Worm (Caenorhabditis elegans) whole organism, L1 larva: ENCODE measurements around the gene fmi-1.
A peak's percentile ranks its signal among the peaks of the same experiment; 100 is the strongest.

ENCODE experiments used
- C16A3.4 ChIP-seq: fragments of 150-350 bp; optimal IDR thresholded peaks from 2 replicates; lab custom pipeline; 2014; ENCODE audit warnings: missing biosample characterization, missing genetic modification characterization
- C34B4.2 ChIP-seq: sonication (generic microtip); optimal IDR thresholded peaks from 2 replicates; lab custom pipeline; 2017; ENCODE audit warnings: mild to moderate bottlenecking, missing genetic modification characterization, missing compliant biosample characterization
- Y116A8C.19 ChIP-seq: sonication (generic microtip); optimal IDR thresholded peaks from 2 replicates; lab custom pipeline; 2016; ENCODE audit warnings: missing compliant biosample characterization, missing genetic modification characterization, borderline replicate concordance
- alr-1 ChIP-seq: fragments of 200-800 bp; sonication (Bioruptor generic); optimal IDR thresholded peaks from 2 replicates; lab custom pipeline; 2018; ENCODE audit warnings: borderline replicate concordance, mild to moderate bottlenecking, missing genetic modification characterization, missing compliant biosample characterization
- ama-1 ChIP-seq: fragments of 150-350 bp; optimal IDR thresholded peaks from 2 replicates; lab custom pipeline; 2014
- blmp-1 ChIP-seq: fragments of 150-350 bp; optimal IDR thresholded peaks from 2 replicates; lab custom pipeline; 2014; ENCODE audit warnings: missing biosample characterization, missing genetic modification characterization
- ceh-8 ChIP-seq: fragments of 200-800 bp; sonication (Bioruptor generic); optimal IDR thresholded peaks from 2 replicates; lab custom pipeline; 2018; ENCODE audit warnings: mild to moderate bottlenecking, missing genetic modification characterization, moderate library complexity, missing compliant biosample characterization
- ceh-82 ChIP-seq, 3 experiments: fragments of 150-350 bp in 1 of 3; sonication (generic microtip) in 2 of 3; optimal IDR thresholded peaks; 2 replicates each; lab custom pipeline; 2014 to 2017; ENCODE audit warnings: missing biosample characterization in 3 of 3, missing genetic modification characterization in 3 of 3
- ceh-90 ChIP-seq: sonication (generic microtip); optimal IDR thresholded peaks from 2 replicates; lab custom pipeline; 2016; ENCODE audit warnings: missing genetic modification characterization, missing compliant biosample characterization
- ces-1 ChIP-seq: fragments of 150-350 bp; optimal IDR thresholded peaks from 2 replicates; lab custom pipeline; 2014; ENCODE audit warnings: missing biosample characterization, missing genetic modification reagents, missing genetic modification characterization
- dsc-1 ChIP-seq: sonication (generic microtip); optimal IDR thresholded peaks from 2 replicates; lab custom pipeline; 2016; ENCODE audit warnings: mild to moderate bottlenecking, missing genetic modification characterization, missing compliant biosample characterization
- efl-1 ChIP-seq, 4 experiments: fragments of 150-350 bp; optimal IDR thresholded peaks in 3 of 4; peaks in 1 of 4; 1 replicate in 1 of 4; 2 replicates in 3 of 4; lab custom pipeline; 2014; ENCODE audit warnings: missing biosample characterization in 2 of 4, missing genetic modification characterization in 2 of 4, missing genetic modification reagents in 2 of 4
- efl-3 ChIP-seq: fragments of 200-800 bp; sonication (Bioruptor generic); optimal IDR thresholded peaks from 2 replicates; lab custom pipeline; 2018; ENCODE audit warnings: mild to moderate bottlenecking, missing genetic modification characterization, missing compliant biosample characterization
- elt-2 ChIP-seq: sonication (generic microtip); optimal IDR thresholded peaks from 2 replicates; lab custom pipeline; 2016; ENCODE audit warnings: missing genetic modification characterization, mild to moderate bottlenecking, inconsistent platforms, missing compliant biosample characterization, missing genetic modification reagents
- elt-3 ChIP-seq, 6 experiments: fragments of 150-350 bp in 1 of 6; sonication (generic microtip); optimal IDR thresholded peaks; 2 replicates each; lab custom pipeline; 2017 to 2018; ENCODE audit warnings: missing biosample characterization in 6 of 6, missing genetic modification characterization in 6 of 6, inconsistent platforms in 1 of 6
- fos-1 ChIP-seq: fragments of 150-350 bp; optimal IDR thresholded peaks from 2 replicates; lab custom pipeline; 2014; ENCODE audit warnings: missing biosample characterization, missing genetic modification characterization
- grh-1 ChIP-seq: fragments of 200-800 bp; sonication (Bioruptor generic); IDR thresholded peaks from 2 replicates; pipeline ENCODE4 v1.3.6; 2022; ENCODE audit warnings: missing genetic modification reagents, missing genetic modification characterization, missing compliant biosample characterization
- hlh-17 ChIP-seq: fragments of 200-800 bp; sonication (Bioruptor generic); optimal IDR thresholded peaks from 2 replicates; lab custom pipeline; 2018; ENCODE audit warnings: missing genetic modification characterization, mild to moderate bottlenecking, missing compliant biosample characterization, moderate library complexity, borderline replicate concordance
- hlh-4 ChIP-seq: sonication (generic microtip); optimal IDR thresholded peaks from 2 replicates; lab custom pipeline; 2016; ENCODE audit warnings: mild to moderate bottlenecking, missing genetic modification characterization, missing compliant biosample characterization
- hpl-2 ChIP-seq: fragments of 150-350 bp; optimal IDR thresholded peaks from 2 replicates; lab custom pipeline; 2014; ENCODE audit warnings: missing biosample characterization, missing genetic modification reagents, missing genetic modification characterization
- irx-1 ChIP-seq: sonication (generic microtip); optimal IDR thresholded peaks from 2 replicates; lab custom pipeline; 2016; ENCODE audit warnings: missing genetic modification characterization, missing compliant biosample characterization
- lin-14 ChIP-seq: fragments of 200-800 bp; sonication (Bioruptor generic); optimal IDR thresholded peaks from 2 replicates; lab custom pipeline; 2018; ENCODE audit warnings: mild to moderate bottlenecking, missing genetic modification characterization, moderate library complexity, missing compliant biosample characterization
- lin-15B ChIP-seq: fragments of 150-350 bp; sonication (generic microtip); optimal IDR thresholded peaks from 3 replicates; lab custom pipeline; 2014; ENCODE audit warnings: missing biosample characterization, missing genetic modification characterization
- lin-35 ChIP-seq, 2 experiments: fragments of 150-350 bp; optimal IDR thresholded peaks; 2 replicates each; lab custom pipeline; 2014; ENCODE audit warnings: missing biosample characterization in 2 of 2, missing genetic modification characterization in 2 of 2, missing genetic modification reagents in 2 of 2
- lsy-2 ChIP-seq, 2 experiments: fragments of 150-350 bp; optimal IDR thresholded peaks; 2 replicates each; lab custom pipeline; 2014; ENCODE audit warnings: missing biosample characterization in 2 of 2, missing genetic modification characterization in 2 of 2
- mab-9 ChIP-seq: fragments of 200-800 bp; sonication (Bioruptor generic); IDR thresholded peaks from 2 replicates; pipeline ENCODE4 v1.3.6; 2022; ENCODE audit warnings: missing genetic modification reagents, missing genetic modification characterization, missing compliant biosample characterization
- mef-2 ChIP-seq: fragments of 150-350 bp; optimal IDR thresholded peaks from 2 replicates; lab custom pipeline; 2014; ENCODE audit warnings: missing biosample characterization, missing genetic modification characterization
- mep-1 ChIP-seq: fragments of 150-350 bp; optimal IDR thresholded peaks from 2 replicates; lab custom pipeline; 2014; ENCODE audit warnings: missing biosample characterization, missing genetic modification characterization
- nhr-11 ChIP-seq: fragments of 150-350 bp; optimal IDR thresholded peaks from 2 replicates; lab custom pipeline; 2014; ENCODE audit warnings: missing biosample characterization, missing genetic modification characterization
- nhr-12 ChIP-seq: sonication (generic microtip); optimal IDR thresholded peaks from 2 replicates; lab custom pipeline; 2017; ENCODE audit warnings: missing biosample characterization, missing genetic modification characterization
- nhr-19 ChIP-seq: fragments of 200-800 bp; sonication (Bioruptor generic); conservative IDR thresholded peaks from 2 replicates; pipeline ENCODE4 v1.3.6; 2022; ENCODE audit warnings: missing genetic modification characterization, missing compliant biosample characterization
- nhr-20 ChIP-seq: sonication (generic microtip); optimal IDR thresholded peaks from 2 replicates; lab custom pipeline; 2016; ENCODE audit warnings: mild to moderate bottlenecking, missing genetic modification characterization, missing compliant biosample characterization
- nhr-28 ChIP-seq: fragments of 150-350 bp; optimal IDR thresholded peaks from 2 replicates; lab custom pipeline; 2014; ENCODE audit warnings: missing biosample characterization, missing genetic modification characterization
- nhr-47 ChIP-seq: sonication (generic microtip); optimal IDR thresholded peaks from 2 replicates; lab custom pipeline; 2016; ENCODE audit warnings: mild to moderate bottlenecking, missing genetic modification characterization, moderate library complexity, missing compliant biosample characterization
- nhr-71 ChIP-seq: sonication (generic microtip); optimal IDR thresholded peaks from 2 replicates; lab custom pipeline; 2016; ENCODE audit warnings: mild to moderate bottlenecking, missing genetic modification characterization, moderate library complexity, missing compliant biosample characterization
- nhr-85 ChIP-seq: sonication (generic microtip); peaks from one replicate; lab custom pipeline; 2016; ENCODE audit warnings: missing genetic modification characterization, inconsistent platforms, missing compliant biosample characterization
- pag-3 ChIP-seq: sonication (generic microtip); optimal IDR thresholded peaks from 2 replicates; lab custom pipeline; 2017; ENCODE audit warnings: missing genetic modification characterization, mild to moderate bottlenecking, missing compliant biosample characterization, antibody characterized with exemption, borderline replicate concordance; ENCODE audit not compliant: insufficient read depth
- pax-3 ChIP-seq: fragments of 200-800 bp; sonication (Bioruptor generic); optimal IDR thresholded peaks from 2 replicates; lab custom pipeline; 2018; ENCODE audit warnings: mild to moderate bottlenecking, missing genetic modification characterization, moderate library complexity, missing compliant biosample characterization
- pqm-1 ChIP-seq: sonication (generic microtip); optimal IDR thresholded peaks from 3 replicates; lab custom pipeline; 2017; ENCODE audit warnings: missing biosample characterization, missing genetic modification characterization
- skn-1 ChIP-seq: fragments of 150-350 bp; optimal IDR thresholded peaks from 2 replicates; lab custom pipeline; 2014; ENCODE audit warnings: missing biosample characterization, missing genetic modification characterization
- snu-23 ChIP-seq: sonication (generic microtip); optimal IDR thresholded peaks from 2 replicates; lab custom pipeline; 2016; ENCODE audit warnings: missing genetic modification characterization, missing compliant biosample characterization
- sox-4 ChIP-seq: sonication (generic microtip); optimal IDR thresholded peaks from 2 replicates; lab custom pipeline; 2016; ENCODE audit warnings: missing genetic modification characterization, missing compliant biosample characterization
- sptf-1 ChIP-seq: fragments of 150-350 bp; optimal IDR thresholded peaks from 2 replicates; lab custom pipeline; 2014; ENCODE audit warnings: missing biosample characterization, missing genetic modification characterization
- tbx-2 ChIP-seq: sonication (generic microtip); optimal IDR thresholded peaks from 2 replicates; lab custom pipeline; 2016; ENCODE audit warnings: missing genetic modification characterization, missing compliant biosample characterization
- unc-130 ChIP-seq: fragments of 150-350 bp; optimal IDR thresholded peaks from 2 replicates; lab custom pipeline; 2017; ENCODE audit warnings: missing biosample characterization, missing genetic modification characterization, inconsistent platforms
- unc-30 ChIP-seq: sonication (generic microtip); optimal IDR thresholded peaks from 2 replicates; lab custom pipeline; 2017; ENCODE audit warnings: missing biosample characterization, missing genetic modification characterization
- unc-86 ChIP-seq: sonication (generic microtip); optimal IDR thresholded peaks from 2 replicates; lab custom pipeline; 2016; ENCODE audit warnings: missing genetic modification characterization, missing compliant biosample characterization
- vab-15 ChIP-seq: sonication (generic microtip); optimal IDR thresholded peaks from 2 replicates; lab custom pipeline; 2017; ENCODE audit warnings: missing genotype, mild to moderate bottlenecking, missing genetic modification characterization, missing compliant biosample characterization
- xbp-1 ChIP-seq: sonication (generic microtip); optimal IDR thresholded peaks from 2 replicates; lab custom pipeline; 2016; ENCODE audit warnings: missing genetic modification characterization, missing compliant biosample characterization

fmi-1 gene

DNA sequence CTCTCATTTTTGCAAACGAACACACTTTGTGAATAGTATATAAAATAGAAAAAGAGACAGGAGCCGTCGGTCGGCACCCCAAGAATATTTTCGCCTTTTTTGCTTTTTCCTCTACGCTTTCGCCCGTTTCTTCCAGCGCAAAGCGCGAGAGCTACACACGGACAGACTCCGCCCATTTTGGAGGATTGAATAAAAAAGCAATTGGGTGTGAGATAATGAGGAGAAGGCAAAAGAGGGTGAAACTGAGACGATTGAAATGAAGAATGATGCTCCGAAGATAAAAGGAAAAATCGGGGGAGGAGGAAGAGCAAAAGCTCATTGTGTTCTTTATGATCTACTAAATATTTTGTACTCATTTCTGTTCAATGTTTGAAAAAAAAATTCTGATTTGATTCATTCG is 52.2 kb downstream of the fmi-1 start, which contains the start of gene C34B4.3:
TSS of gene C34B4.3 (minus strand) at position 101 of the 400 bp plus-strand sequence.
- TF ChIP-seq Y116A8C.19 (tag; lab: Kevin White, UChicago) (no peak), fos-1 (tag; lab: Kevin White, UChicago) (no peak), hlh-4 (tag; lab: Kevin White, UChicago) (no peak), nhr-47 (tag; lab: Kevin White, UChicago) (no peak), alr-1 (tag; lab: Kevin White, UChicago) (no peak), unc-30 (tag; lab: Kevin White, UChicago) (no peak), xbp-1 (tag; lab: Kevin White, UChicago) (no peak), grh-1 (GFP tag; lab: Robert Waterston, UW) (no peak)

DNA sequence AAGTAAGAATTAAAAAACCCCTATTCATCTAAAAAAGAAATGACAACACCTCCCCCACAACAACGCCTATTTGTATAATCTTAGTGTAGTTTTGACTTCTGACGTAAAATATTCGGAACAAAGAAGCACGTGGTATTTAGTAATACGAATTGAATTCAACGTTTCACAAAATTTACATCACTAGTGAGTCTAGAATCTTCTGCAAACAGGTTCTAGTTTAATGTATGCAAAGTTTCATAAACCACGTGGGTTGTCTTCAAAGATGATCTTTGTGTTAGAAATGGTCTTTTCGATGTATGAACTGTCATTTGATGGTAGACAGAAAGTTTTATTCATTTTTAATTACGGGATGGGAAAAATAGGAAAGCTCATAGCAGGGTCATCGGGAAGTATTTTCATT is 54.3 kb downstream of the fmi-1 start:
- TF ChIP-seq nhr-19 (GFP tag; lab: Robert Waterston, UW) (no peak), efl-1 (optimal IDR thresholded peaks at IDR 0.05; lab: Kevin White, UChicago) (no peak), efl-1 (GFP tag; optimal IDR thresholded peaks at IDR 0.05 in 1 of 2; lab: Kevin White, UChicago) (peak in 1 of 2 experiments; percentile 56), lsy-2 (tag; optimal IDR thresholded peaks at IDR 0.05; lab: Kevin White, UChicago) (no peak), Y116A8C.19 (tag; lab: Kevin White, UChicago) (no peak), blmp-1 (tag; lab: Kevin White, UChicago) (no peak), ceh-8 (GFP tag; lab: Kevin White, UChicago) (no peak), sox-4 (tag; lab: Kevin White, UChicago) (no peak), nhr-12 (tag; lab: Kevin White, UChicago) (no peak), pag-3 (tag; lab: Kevin White, UChicago) (no peak), lin-35 (GFP tag; optimal IDR thresholded peaks at IDR 0.05; lab: Kevin White, UChicago) (peak in 1 of 2 experiments; percentile 18), ceh-90 (tag; lab: Kevin White, UChicago) (no peak), nhr-28 (no peak), ceh-82 (tag; optimal IDR thresholded peaks at IDR 0.05; lab: Kevin White, UChicago) (no peak), lin-14 (GFP tag; lab: Kevin White, UChicago) (no peak), nhr-85 (tag; lab: Kevin White, UChicago) (peak; percentile 70), C16A3.4 (no peak), dsc-1 (tag; lab: Kevin White, UChicago) (peak; percentile 28), ama-1 (lab: Kevin White, UChicago) (no peak), unc-130 (tag; lab: Kevin White, UChicago) (no peak), hpl-2 (GFP tag; lab: Kevin White, UChicago) (no peak), nhr-11 (tag; lab: Kevin White, UChicago) (no peak), ces-1 (no peak), lin-15B (tag; lab: Kevin White, UChicago) (no peak), pqm-1 (tag; lab: Kevin White, UChicago) (no peak), elt-2 (tag; lab: Kevin White, UChicago) (no peak), mab-9 (no peak), irx-1 (no peak), nhr-71 (tag; lab: Kevin White, UChicago) (peak; percentile 24), pax-3 (tag; lab: Kevin White, UChicago) (no peak), vab-15 (tag; lab: Kevin White, UChicago) (no peak), mef-2 (no peak), unc-86 (tag; lab: Kevin White, UChicago) (no peak), elt-3 (tag; optimal IDR thresholded peaks at IDR 0.05; lab: Kevin White, UChicago) (no peak), unc-30 (tag; lab: Kevin White, UChicago) (no peak), tbx-2 (tag; lab: Kevin White, UChicago) (no peak), C34B4.2 (tag; lab: Kevin White, UChicago) (no peak), nhr-47 (tag; lab: Kevin White, UChicago) (no peak), hlh-4 (tag; lab: Kevin White, UChicago) (no peak), mep-1 (no peak), skn-1 (tag; lab: Kevin White, UChicago) (no peak), sptf-1 (tag; lab: Kevin White, UChicago) (no peak), nhr-20 (tag; lab: Kevin White, UChicago) (peak; percentile 42), snu-23 (GFP tag; lab: Kevin White, UChicago) (peak; percentile 62), efl-3 (GFP tag; lab: Kevin White, UChicago) (no peak), hlh-17 (no peak), xbp-1 (tag; lab: Kevin White, UChicago) (peak; percentile 2)
